Fruit fly (Drosophila melanogaster): Measurements from ENCODE around the gene hog.

DNA sequence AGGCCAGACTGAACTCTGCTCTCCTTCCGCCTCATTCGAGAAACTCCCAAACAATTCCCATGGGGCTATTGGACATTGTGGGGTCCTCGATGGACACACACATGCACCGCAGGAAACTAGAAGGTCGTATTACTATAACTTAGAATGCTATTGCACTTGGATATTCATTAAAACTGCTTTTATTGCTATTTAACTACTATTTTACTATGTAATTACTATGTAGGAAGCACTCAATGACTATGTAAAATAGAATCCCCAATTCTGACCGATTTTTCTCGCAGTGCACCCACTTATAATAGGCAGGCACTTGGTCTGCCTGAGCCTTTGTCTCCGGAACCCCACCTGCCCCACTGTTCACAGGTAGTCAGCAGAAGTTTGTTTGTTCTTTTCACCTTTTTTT, 6.3 kb upstream of the hog start:
- TF ChIP-seq Dll (optimal IDR thresholded peaks at IDR 0.05) (no peak), pan (optimal IDR thresholded peaks at IDR 0.05) (no peak), psq (optimal IDR thresholded peaks at IDR 0.05) (no peak), EcR (GFP tag; optimal IDR thresholded peaks at IDR 0.05) (no peak)

Data from whole organism.